Worm (Caenorhabditis elegans): ENCODE results near the gene slc-17.4.

Gene slc-17.4

ce11 chrIV:17281060-17282021 is 10.2 kb downstream of the slc-17.4 start:
- TF ChIP-seq nhr-6 (tag; optimal IDR thresholded peaks at IDR 0.05) (peak; percentile 64), elt-3 (tag; optimal IDR thresholded peaks at IDR 0.05) (no peak), nhr-129 (tag; optimal IDR thresholded peaks at IDR 0.05) (peak; percentile 69), nhr-11 (tag; optimal IDR thresholded peaks at IDR 0.05) (peak; percentile 71), gmeb-1 (tag; optimal IDR thresholded peaks at IDR 0.05) (peak; percentile 74), elt-1 (tag; optimal IDR thresholded peaks at IDR 0.05) (no peak), blmp-1 (tag; optimal IDR thresholded peaks at IDR 0.05; ENCODE audit: insufficient read depth) (no peak), unc-62 (GFP tag; optimal IDR thresholded peaks at IDR 0.05) (peak; percentile 17), lin-11 (tag; optimal IDR thresholded peaks at IDR 0.05) (no peak), nhr-237 (tag; optimal IDR thresholded peaks at IDR 0.05) (no peak), nhr-77 (tag; optimal IDR thresholded peaks at IDR 0.05) (no peak), F13H6.1 (tag; optimal IDR thresholded peaks at IDR 0.05) (peak; percentile 29), mbf-1 (tag; optimal IDR thresholded peaks at IDR 0.05) (peak; percentile 24), fos-1 (tag; optimal IDR thresholded peaks at IDR 0.05) (peak; percentile 31), ztf-1 (GFP tag; conservative IDR thresholded peaks at IDR 0.05) (peak; percentile 90; the same call in 1 of the 2 replicates), alr-1 (tag; optimal IDR thresholded peaks at IDR 0.05) (no peak), egl-27 (tag; optimal IDR thresholded peaks at IDR 0.05) (no peak), sma-3 (GFP tag; optimal IDR thresholded peaks at IDR 0.05) (peak; percentile 30), crh-2 (tag; optimal IDR thresholded peaks at IDR 0.05) (peak; percentile 93), nhr-25 (tag; optimal IDR thresholded peaks at IDR 0.05) (peak; percentile 26), nhr-21 (tag; optimal IDR thresholded peaks at IDR 0.05) (no peak), ama-1 (optimal IDR thresholded peaks at IDR 0.05) (peak; percentile 99), aly-2 (tag; optimal IDR thresholded peaks at IDR 0.05) (no peak), skn-1 (tag; optimal IDR thresholded peaks at IDR 0.05) (peak; percentile 74), nhr-12 (tag; optimal IDR thresholded peaks at IDR 0.05) (no peak), ztf-11 (tag; optimal IDR thresholded peaks at IDR 0.05) (no peak), unc-39 (tag; optimal IDR thresholded peaks at IDR 0.05) (no peak), lsy-2 (tag; optimal IDR thresholded peaks at IDR 0.05) (peak; percentile 14 to 87), Y55F3AM.14 (GFP tag; optimal IDR thresholded peaks at IDR 0.05) (peak; percentile 71), dmd-4 (tag; optimal IDR thresholded peaks at IDR 0.05) (no peak), mab-5 (tag; optimal IDR thresholded peaks at IDR 0.05) (no peak), zag-1 (tag; optimal IDR thresholded peaks at IDR 0.05) (no peak), C34F6.9 (tag; optimal IDR thresholded peaks at IDR 0.05) (peak; percentile 77), lin-13 (GFP tag; optimal IDR thresholded peaks at IDR 0.05) (peak; percentile 82), nhr-23 (tag; optimal IDR thresholded peaks at IDR 0.05) (no peak), ztf-4 (tag; optimal IDR thresholded peaks at IDR 0.05) (peak; percentile 95), peb-1 (tag; optimal IDR thresholded peaks at IDR 0.05) (no peak), mdl-1 (tag; optimal IDR thresholded peaks at IDR 0.05) (no peak), sma-9 (GFP tag; optimal IDR thresholded peaks at IDR 0.05) (peak; percentile 52), sma-9 (tag; optimal IDR thresholded peaks at IDR 0.05) (no peak), unc-55 (GFP tag; optimal IDR thresholded peaks at IDR 0.05) (no peak), snpc-4 (tag; optimal IDR thresholded peaks at IDR 0.05) (peak; percentile 38), lin-39 (tag; optimal IDR thresholded peaks at IDR 0.05) (no peak), R02D3.7 (tag; optimal IDR thresholded peaks at IDR 0.05) (no peak), ceh-16 (tag; optimal IDR thresholded peaks at IDR 0.05) (no peak), ceh-82 (tag; optimal IDR thresholded peaks at IDR 0.05) (no peak), nhr-10 (tag; optimal IDR thresholded peaks at IDR 0.05) (no peak), ZK546.5 (tag; optimal IDR thresholded peaks at IDR 0.05) (no peak), sem-4 (tag; optimal IDR thresholded peaks at IDR 0.05) (peak; percentile 66)
